Fruit fly (Drosophila melanogaster) whole organism, embryonic: ENCODE measurements around the gene Pex10.

Source experiments
- Asciz ChIP-seq: fragments of 200-800 bp; sonication (Bioruptor generic); optimal IDR thresholded peaks from 2 replicates; lab custom pipeline; 2017; ENCODE audit warnings: missing biosample characterization, mild to moderate bottlenecking, missing genetic modification characterization, missing genetic modification reagents
- B-H2 ChIP-seq: fragments of 200-800 bp; sonication (Bioruptor generic); optimal IDR thresholded peaks from 2 replicates; lab custom pipeline; 2018; ENCODE audit warnings: missing biosample characterization, mild to moderate bottlenecking, missing genetic modification characterization
- Blimp-1 ChIP-seq: fragments of 200-800 bp; sonication (Bioruptor generic); optimal IDR thresholded peaks from 3 replicates; lab custom pipeline; 2018; ENCODE audit warnings: missing biosample characterization, missing genetic modification characterization, mild to moderate bottlenecking, moderate library complexity, missing genetic modification reagents
- BtbVII ChIP-seq: fragments of 200-800 bp; sonication (Bioruptor generic); optimal IDR thresholded peaks from 3 replicates; lab custom pipeline; 2017; ENCODE audit warnings: missing biosample characterization, mild to moderate bottlenecking, missing genetic modification characterization
- CG10366 ChIP-seq: fragments of 200-800 bp; sonication (Bioruptor generic); IDR thresholded peaks from 2 replicates; pipeline ENCODE4 v1.3.6; 2022; ENCODE audit warnings: missing biosample characterization, missing genetic modification characterization
- CG10543 ChIP-seq: fragments of 200-800 bp; sonication (Bioruptor generic); optimal IDR thresholded peaks from 3 replicates; lab custom pipeline; 2017; ENCODE audit warnings: missing biosample characterization, mild to moderate bottlenecking, missing genetic modification characterization, moderate library complexity
- CG10979 ChIP-seq: fragments of 200-800 bp; sonication (Bioruptor generic); optimal IDR thresholded peaks from 2 replicates; lab custom pipeline; 2018; ENCODE audit warnings: missing biosample characterization, mild to moderate bottlenecking, missing genetic modification characterization, moderate library complexity
- CG11247 ChIP-seq: fragments of 200-800 bp; sonication (Bioruptor generic); IDR thresholded peaks from 2 replicates; pipeline ENCODE4 v1.3.6; 2022; ENCODE audit warnings: missing biosample characterization, missing genetic modification characterization
- CG12219 ChIP-seq: fragments of 200-800 bp; sonication (Bioruptor generic); optimal IDR thresholded peaks from 3 replicates; lab custom pipeline; 2018; ENCODE audit warnings: missing biosample characterization, mild to moderate bottlenecking, missing genetic modification characterization
- CG12236 ChIP-seq: fragments of 200-800 bp; sonication (Bioruptor generic); optimal IDR thresholded peaks from 2 replicates; lab custom pipeline; 2016; ENCODE audit warnings: missing biosample characterization, missing genetic modification characterization
- CG12942 ChIP-seq: fragments of 200-800 bp; sonication (Bioruptor generic); optimal IDR thresholded peaks from 3 replicates; lab custom pipeline; 2016; ENCODE audit warnings: missing biosample characterization, missing genetic modification characterization
- CG17359 ChIP-seq: fragments of 200-800 bp; sonication (Bioruptor generic); optimal IDR thresholded peaks from 3 replicates; lab custom pipeline; 2018; ENCODE audit warnings: missing biosample characterization, mild to moderate bottlenecking, missing genetic modification characterization, moderate library complexity
- CG17385 ChIP-seq: fragments of 200-800 bp; sonication (Bioruptor generic); optimal IDR thresholded peaks from 3 replicates; lab custom pipeline; 2018; ENCODE audit warnings: missing biosample characterization, mild to moderate bottlenecking, missing genetic modification characterization
- CG17802 ChIP-seq: fragments of 200-800 bp; sonication (Bioruptor generic); optimal IDR thresholded peaks from 2 replicates; lab custom pipeline; 2018; ENCODE audit warnings: missing biosample characterization, mild to moderate bottlenecking, missing genetic modification characterization, moderate library complexity
- CG2116 ChIP-seq: fragments of 200-800 bp; sonication (Bioruptor generic); optimal IDR thresholded peaks from 3 replicates; lab custom pipeline; 2018; ENCODE audit warnings: missing biosample characterization, mild to moderate bottlenecking, missing genetic modification characterization
- CG2120 ChIP-seq: fragments of 200-800 bp; sonication (Bioruptor generic); optimal IDR thresholded peaks from 3 replicates; lab custom pipeline; 2016; ENCODE audit warnings: missing biosample characterization, missing genetic modification characterization
- CG2712 ChIP-seq: fragments of 200-800 bp; optimal IDR thresholded peaks from 3 replicates; lab custom pipeline; 2019; ENCODE audit warnings: missing biosample characterization, mild to moderate bottlenecking, missing genetic modification characterization, moderate library complexity
- CG3163 ChIP-seq: fragments of 200-800 bp; sonication (Bioruptor generic); optimal IDR thresholded peaks from 3 replicates; lab custom pipeline; 2016; ENCODE audit warnings: missing biosample characterization, missing genetic modification characterization
- CG32532 ChIP-seq: fragments of 200-800 bp; sonication (Bioruptor generic); IDR thresholded peaks from 2 replicates; pipeline ENCODE4 v1.3.6; 2022; ENCODE audit warnings: missing biosample characterization, missing genetic modification characterization
- CG3407 ChIP-seq: fragments of 200-800 bp; sonication (Bioruptor generic); optimal IDR thresholded peaks from 2 replicates; lab custom pipeline; 2018; ENCODE audit warnings: missing biosample characterization, mild to moderate bottlenecking, missing genetic modification characterization
- CG34422 ChIP-seq: fragments of 200-800 bp; sonication (Bioruptor generic); IDR thresholded peaks from 3 replicates; pipeline ENCODE4 v1.3.6; 2022; ENCODE audit warnings: missing biosample characterization, missing genetic modification characterization
- CG3838 ChIP-seq: fragments of 200-800 bp; sonication (Bioruptor generic); optimal IDR thresholded peaks from 3 replicates; lab custom pipeline; 2016; ENCODE audit warnings: missing biosample characterization, missing genetic modification characterization
- CG3847 ChIP-seq: fragments of 200-800 bp; sonication (Bioruptor generic); IDR thresholded peaks from 2 replicates; pipeline ENCODE4 v1.3.6; 2022; ENCODE audit warnings: missing biosample characterization, missing genetic modification characterization
- CG42726 ChIP-seq: fragments of 200-800 bp; sonication (Bioruptor generic); IDR thresholded peaks from 2 replicates; pipeline ENCODE4 v1.3.6; 2022; ENCODE audit warnings: missing biosample characterization, missing genetic modification characterization; ENCODE audit not compliant: partially characterized antibody
- CG8290 ChIP-seq, 3 experiments: fragments of 200-800 bp; sonication (Bioruptor generic); optimal IDR thresholded peaks; 2 replicates each; lab custom pipeline; 2016 to 2019; ENCODE audit warnings: missing biosample characterization in 3 of 3, missing genetic modification characterization in 3 of 3, mild to moderate bottlenecking in 2 of 3, moderate library complexity in 1 of 3
- CG9932 ChIP-seq: fragments of 200-800 bp; sonication (Bioruptor generic); IDR thresholded peaks from 2 replicates; pipeline ENCODE4 v1.3.6; 2022; ENCODE audit warnings: missing biosample characterization, missing genetic modification characterization
- Chrac-16 ChIP-seq: fragments of 200-800 bp; sonication (Bioruptor generic); optimal IDR thresholded peaks from 3 replicates; lab custom pipeline; 2016; ENCODE audit warnings: missing biosample characterization, missing genetic modification characterization
- Dp ChIP-seq: fragments of 200-800 bp; sonication (Bioruptor generic); optimal IDR thresholded peaks from 2 replicates; lab custom pipeline; 2018; ENCODE audit warnings: missing biosample characterization, mild to moderate bottlenecking, missing genetic modification characterization, moderate library complexity
- Fer1 ChIP-seq: fragments of 200-800 bp; sonication (Bioruptor generic); optimal IDR thresholded peaks from 2 replicates; lab custom pipeline; 2017; ENCODE audit warnings: missing biosample characterization, mild to moderate bottlenecking, missing genetic modification characterization
- Gsc ChIP-seq: fragments of 200-800 bp; sonication (Bioruptor generic); IDR thresholded peaks from 2 replicates; pipeline ENCODE4 v1.3.6; 2022; ENCODE audit warnings: missing biosample characterization, missing genetic modification characterization
- Gug ChIP-seq: fragments of 200-800 bp; sonication (Bioruptor generic); IDR thresholded peaks from 4 replicates; pipeline ENCODE4 v1.3.6; 2022; ENCODE audit warnings: missing biosample characterization, missing genetic modification characterization
- H2.0 ChIP-seq: fragments of 200-800 bp; sonication (Bioruptor generic); IDR thresholded peaks from 2 replicates; pipeline ENCODE4 v1.3.6; 2022; ENCODE audit warnings: missing biosample characterization, missing genetic modification characterization
- Jarid2 ChIP-seq: fragments of 200-800 bp; sonication (Bioruptor generic); optimal IDR thresholded peaks from 3 replicates; lab custom pipeline; 2017; ENCODE audit warnings: mild to moderate bottlenecking, missing biosample characterization, missing genetic modification reagents, missing genetic modification characterization
- Scr ChIP-seq: fragments of 200-800 bp; sonication (Bioruptor generic); IDR thresholded peaks from 2 replicates; pipeline ENCODE4 v1.3.6; 2022; ENCODE audit warnings: missing biosample characterization, missing genetic modification characterization; ENCODE audit not compliant: partially characterized antibody
- ac ChIP-seq: fragments of 200-800 bp; sonication (Bioruptor generic); optimal IDR thresholded peaks from 3 replicates; lab custom pipeline; 2017; ENCODE audit warnings: missing biosample characterization, mild to moderate bottlenecking, missing genetic modification characterization
- bcd ChIP-seq: fragments of 200-800 bp; sonication (Bioruptor generic); optimal IDR thresholded peaks from 2 replicates; lab custom pipeline; 2017; ENCODE audit warnings: missing biosample characterization, mild to moderate bottlenecking, missing genetic modification characterization
- bigmax ChIP-seq: fragments of 200-800 bp; sonication (Bioruptor generic); optimal IDR thresholded peaks from 2 replicates; lab custom pipeline; 2018; ENCODE audit warnings: missing biosample characterization, mild to moderate bottlenecking, missing genetic modification characterization
- chn ChIP-seq: fragments of 200-800 bp; sonication (Bioruptor generic); optimal IDR thresholded peaks from 2 replicates; lab custom pipeline; 2016; ENCODE audit warnings: missing biosample characterization, missing genetic modification characterization
- dmrt11E ChIP-seq: fragments of 200-800 bp; sonication (Bioruptor generic); optimal IDR thresholded peaks from 3 replicates; lab custom pipeline; 2018; ENCODE audit warnings: missing biosample characterization, mild to moderate bottlenecking, missing genetic modification characterization, moderate library complexity
- ewg ChIP-seq: fragments of 200-800 bp; sonication (Bioruptor generic); optimal IDR thresholded peaks from 3 replicates; lab custom pipeline; 2017; ENCODE audit warnings: mild to moderate bottlenecking, missing biosample characterization, missing genetic modification reagents, missing genetic modification characterization
- fru ChIP-seq: fragments of >200 bp; optimal IDR thresholded peaks from 2 replicates; lab custom pipeline; 2017
- lbe ChIP-seq: fragments of 200-800 bp; sonication (Bioruptor generic); optimal IDR thresholded peaks from 2 replicates; lab custom pipeline; 2016; ENCODE audit warnings: missing biosample characterization, mild to moderate bottlenecking, missing genetic modification characterization
- mirr ChIP-seq: fragments of 200-800 bp; sonication (Bioruptor generic); optimal IDR thresholded peaks from 3 replicates; lab custom pipeline; 2018; ENCODE audit warnings: missing biosample characterization, mild to moderate bottlenecking, missing genetic modification characterization
- nerfin-1 ChIP-seq: fragments of 200-800 bp; sonication (Bioruptor generic); optimal IDR thresholded peaks from 3 replicates; lab custom pipeline; 2019; ENCODE audit warnings: missing biosample characterization, mild to moderate bottlenecking, missing genetic modification characterization, moderate library complexity
- onecut ChIP-seq: fragments of 200-800 bp; sonication (Bioruptor generic); IDR thresholded peaks from 2 replicates; pipeline ENCODE4 v1.3.6; 2022; ENCODE audit warnings: missing biosample characterization, missing genetic modification characterization
- pfk ChIP-seq: fragments of 200-800 bp; sonication (Bioruptor generic); optimal IDR thresholded peaks from 2 replicates; lab custom pipeline; 2018; ENCODE audit warnings: missing biosample characterization, mild to moderate bottlenecking, missing genetic modification characterization, moderate library complexity
- phol ChIP-seq: fragments of 200-800 bp; sonication (Bioruptor generic); optimal IDR thresholded peaks from 3 replicates; lab custom pipeline; 2018; ENCODE audit warnings: missing biosample characterization, mild to moderate bottlenecking, missing genetic modification characterization, moderate library complexity
- sna ChIP-seq: fragments of 200-800 bp; sonication (Bioruptor generic); IDR thresholded peaks from 2 replicates; pipeline ENCODE4 v1.3.6; 2022; ENCODE audit warnings: missing biosample characterization, missing genetic modification characterization; ENCODE audit not compliant: partially characterized antibody
- vvl ChIP-seq: fragments of 200-800 bp; sonication (Bioruptor generic); IDR thresholded peaks from 2 replicates; pipeline ENCODE4 v1.3.6; 2022; ENCODE audit warnings: missing biosample characterization, missing genetic modification characterization

Pex10 gene

dm6 chr3L:1545693-1546329 is 12.2 kb upstream of the Pex10 start, which contains the start of the genes CG32313 and Pcyt1 (continued):
- no peak for TF ChIP-seq fru
- peak; percentile 94 for TF ChIP-seq CG3838
- peak; percentile 79 for TF ChIP-seq Dp (GFP tag; lab: Kevin White, UChicago)
- TF ChIP-seq CG10543 (GFP tag; lab: Kevin White, UChicago) = peak; percentile 44
- TF ChIP-seq chn (GFP tag; lab: Kevin White, UChicago) = no peak
- peak; percentile 47 for TF ChIP-seq Blimp-1 (GFP tag; lab: Kevin White, UChicago)
- TF ChIP-seq nerfin-1 (tag; lab: Kevin White, UChicago) = peak; percentile 92
- TF ChIP-seq CG2116 (GFP tag; lab: Kevin White, UChicago) = peak; percentile 86
- TF ChIP-seq CG17802 = no peak
- peak; percentile 44 for TF ChIP-seq CG8290 (GFP tag; optimal IDR thresholded peaks at IDR 0.05; lab: Kevin White, UChicago)
- peak in 1 of 2 experiments; percentile 72 for TF ChIP-seq CG8290 (tag; optimal IDR thresholded peaks at IDR 0.05; lab: Kevin White, UChicago)
- 0 out of 2 replicates have a peak, but pooled peaks have one; percentile 10 for TF ChIP-seq CG3847 (GFP tag; lab: Robert Waterston, UW)
- TF ChIP-seq CG10979 (tag; lab: Kevin White, UChicago) = peak; percentile 11
- no peak for TF ChIP-seq dmrt11E (tag; lab: Kevin White, UChicago)
- TF ChIP-seq B-H2 (GFP tag; lab: Kevin White, UChicago) = peak; percentile 55
- TF ChIP-seq vvl (GFP tag; lab: Robert Waterston, UW) = peak; percentile 35
- TF ChIP-seq ewg (GFP tag; lab: Kevin White, UChicago) = no peak
- peak; percentile 68 for TF ChIP-seq Jarid2 (GFP tag; lab: Kevin White, UChicago)
- no peak for TF ChIP-seq CG3407
- no peak for TF ChIP-seq CG10366
- TF ChIP-seq BtbVII (GFP tag; lab: Kevin White, UChicago) = peak; percentile 0
- TF ChIP-seq H2.0 = no peak
- peak; percentile 86 for TF ChIP-seq CG42726
- TF ChIP-seq CG11247 (GFP tag; lab: Robert Waterston, UW) = no peak
- peak; percentile 9 for TF ChIP-seq CG3163
- TF ChIP-seq CG12219 (GFP tag; lab: Kevin White, UChicago) = peak; percentile 34
- TF ChIP-seq Scr = peak; percentile 86
- peak; percentile 59 for TF ChIP-seq CG9932 (GFP tag; lab: Robert Waterston, UW)
- TF ChIP-seq CG12236 (GFP tag; lab: Kevin White, UChicago) = no peak
- no peak for TF ChIP-seq Gug (GFP tag; lab: Robert Waterston, UW)
- TF ChIP-seq lbe (GFP tag; lab: Kevin White, UChicago) = no peak
- peak; percentile 90 for TF ChIP-seq pfk (GFP tag; lab: Kevin White, UChicago)
- peak; percentile 73 for TF ChIP-seq bigmax (GFP tag; lab: Kevin White, UChicago)
- peak; percentile 61; the same call in 2 of the 3 replicates for TF ChIP-seq CG34422
- no peak for TF ChIP-seq Gsc
- TF ChIP-seq phol (tag; lab: Kevin White, UChicago) = peak; percentile 25
- peak; percentile 53 for TF ChIP-seq mirr (GFP tag; lab: Kevin White, UChicago)
- TF ChIP-seq ac (GFP tag; lab: Kevin White, UChicago) = no peak
- no peak for TF ChIP-seq bcd
- TF ChIP-seq sna = peak; percentile 82
- 0 out of 2 replicates have a peak, but pooled peaks have one; percentile 5 for TF ChIP-seq CG32532 (GFP tag; lab: Robert Waterston, UW)
- peak; percentile 39 for TF ChIP-seq CG2712 (tag; lab: Kevin White, UChicago)
- TF ChIP-seq onecut = no peak
- peak; percentile 58 for TF ChIP-seq Fer1 (GFP tag; lab: Kevin White, UChicago)
- TF ChIP-seq CG12942 (GFP tag; lab: Kevin White, UChicago) = peak; percentile 17
- peak; percentile 19 for TF ChIP-seq CG17385 (GFP tag; lab: Kevin White, UChicago)
- peak; percentile 17 for TF ChIP-seq CG17359 (tag; lab: Kevin White, UChicago)
- TF ChIP-seq CG2120 = peak; percentile 0
- TF ChIP-seq Chrac-16 (GFP tag; lab: Kevin White, UChicago) = no peak
- TF ChIP-seq Asciz (GFP tag; lab: Kevin White, UChicago) = peak; percentile 12
